Worm (Caenorhabditis elegans): ENCODE results near the gene eif-3.K.

DNA sequence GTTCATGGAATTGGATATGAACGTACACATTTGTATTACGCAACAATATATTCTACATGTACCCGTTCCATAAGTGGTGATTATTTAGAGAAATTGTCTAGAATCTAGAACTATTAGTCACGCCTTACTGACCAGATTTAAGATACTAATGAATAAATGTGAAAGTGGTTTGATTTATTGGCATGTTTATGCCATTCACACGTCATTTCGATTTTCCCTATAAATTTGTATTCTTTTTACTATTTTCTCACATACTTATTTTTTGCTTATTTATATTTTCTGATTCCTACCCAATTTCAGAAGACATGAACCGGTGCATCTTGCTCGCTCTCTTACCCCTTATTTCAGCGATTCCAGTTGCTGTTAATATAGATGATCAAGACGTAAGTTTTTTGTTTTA, 34.5 kb downstream of the eif-3.K start, which contains the start of gene F15B9.8:
- TF ChIP-seq T22C8.4 (GFP tag; IDR thresholded peaks at IDR 0.05), result no peak
- TF ChIP-seq flt-1 (GFP tag; IDR thresholded peaks at IDR 0.05), result no peak
- no peak for TF ChIP-seq ref-1 (GFP tag; conservative IDR thresholded peaks at IDR 0.05)

Data from whole organism, midembryonic.